Worm (Caenorhabditis elegans) whole organism, L4 larva: ENCODE results near the gene Y73C8B.1.
A peak's percentile ranks its signal among the peaks of the same experiment; 100 is the strongest.

Experiments used
- F10B5.3 ChIP-seq: sonication (generic microtip); optimal IDR thresholded peaks from 2 replicates; lab custom pipeline; 2016; ENCODE audit warnings: mild to moderate bottlenecking, missing genetic modification characterization, missing compliant biosample characterization
- F49E8.2 ChIP-seq: sonication (generic microtip); optimal IDR thresholded peaks from 2 replicates; lab custom pipeline; 2016; ENCODE audit warnings: missing compliant biosample characterization, mild to moderate bottlenecking, missing genetic modification characterization, borderline replicate concordance
- R02D3.7 ChIP-seq: fragments of 150-350 bp; sonication (generic microtip); optimal IDR thresholded peaks from 3 replicates; lab custom pipeline; 2014; ENCODE audit warnings: missing biosample characterization, missing genetic modification characterization
- T20F7.1 ChIP-seq: fragments of 200-800 bp; sonication (Bioruptor generic); optimal IDR thresholded peaks from 2 replicates; lab custom pipeline; 2018; ENCODE audit warnings: mild to moderate bottlenecking, missing genetic modification characterization, missing compliant biosample characterization
- Y75B8A.6 ChIP-seq: fragments of 200-800 bp; sonication (Bioruptor generic); IDR thresholded peaks from 2 replicates; pipeline ENCODE4 v1.3.6; 2022; ENCODE audit warnings: missing genetic modification reagents, missing genetic modification characterization, missing compliant biosample characterization
- ZK337.2 ChIP-seq: fragments of 200-800 bp; sonication (Bioruptor generic); IDR thresholded peaks from 2 replicates; pipeline ENCODE4 v1.3.6; 2022; ENCODE audit warnings: missing genetic modification reagents, missing genetic modification characterization, missing compliant biosample characterization
- aha-1 ChIP-seq: fragments of 150-350 bp; peaks from one replicate; lab custom pipeline; 2014; ENCODE audit warnings: missing biosample characterization, missing genetic modification characterization
- attf-4 ChIP-seq: sonication (generic microtip); optimal IDR thresholded peaks from 3 replicates; lab custom pipeline; 2017; ENCODE audit warnings: missing biosample characterization, missing genetic modification characterization
- ceh-20 ChIP-seq: fragments of 200-800 bp; sonication (Bioruptor generic); IDR thresholded peaks from 2 replicates; pipeline ENCODE4 v1.3.6; 2022; ENCODE audit warnings: missing genetic modification reagents, missing genetic modification characterization, missing compliant biosample characterization
- ceh-62 ChIP-seq: sonication (generic microtip); optimal IDR thresholded peaks from 2 replicates; lab custom pipeline; 2017; ENCODE audit warnings: missing biosample characterization, missing genetic modification characterization
- ces-1 ChIP-seq: fragments of 150-350 bp; sonication (generic microtip); optimal IDR thresholded peaks from 4 replicates; lab custom pipeline; 2014; ENCODE audit warnings: missing biosample characterization, missing genetic modification reagents, missing genetic modification characterization
- ctbp-1 ChIP-seq: fragments of 200-800 bp; sonication (Bioruptor generic); IDR thresholded peaks from 2 replicates; pipeline ENCODE4 v1.3.6; 2022; ENCODE audit warnings: missing genetic modification reagents, missing genetic modification characterization, missing compliant biosample characterization
- daf-12 ChIP-seq: fragments of 150-350 bp; optimal IDR thresholded peaks from 2 replicates; lab custom pipeline; 2014; ENCODE audit warnings: missing biosample characterization, missing genetic modification reagents, missing genetic modification characterization
- daf-8 ChIP-seq: fragments of 200-800 bp; sonication (Bioruptor generic); IDR thresholded peaks from 2 replicates; pipeline ENCODE4 v1.3.6; 2022; ENCODE audit warnings: missing genetic modification characterization, missing compliant biosample characterization
- dpl-1 ChIP-seq: fragments of 150-350 bp; optimal IDR thresholded peaks from 2 replicates; lab custom pipeline; 2014; ENCODE audit warnings: missing biosample characterization, missing genetic modification reagents, missing genetic modification characterization
- fos-1 ChIP-seq: fragments of 150-350 bp; optimal IDR thresholded peaks from 2 replicates; lab custom pipeline; 2014; ENCODE audit warnings: missing biosample characterization, missing genetic modification characterization
- hif-1 ChIP-seq, 2 experiments: sonication (generic microtip); optimal IDR thresholded peaks; 2 replicates each; lab custom pipeline; 2016 to 2017; ENCODE audit warnings: missing compliant biosample characterization in 2 of 2, missing genetic modification characterization in 2 of 2, missing genetic modification reagents in 2 of 2, missing genotype in 2 of 2, mild to moderate bottlenecking in 1 of 2
- hmg-1.1 ChIP-seq: fragments of 200-800 bp; sonication (Bioruptor generic); IDR thresholded peaks from 2 replicates; pipeline ENCODE4 v1.3.6; 2022; ENCODE audit warnings: missing genetic modification reagents, missing genetic modification characterization, missing compliant biosample characterization
- jun-1 ChIP-seq: fragments of 150-350 bp; optimal IDR thresholded peaks from 2 replicates; lab custom pipeline; 2014; ENCODE audit warnings: missing biosample characterization, missing genetic modification reagents, missing genetic modification characterization
- lin-29 ChIP-seq: fragments of 200-800 bp; sonication (Bioruptor generic); IDR thresholded peaks from 2 replicates; pipeline ENCODE4 v1.3.6; 2022; ENCODE audit warnings: missing genetic modification reagents, missing genetic modification characterization, missing compliant biosample characterization
- lin-38 ChIP-seq: fragments of 200-800 bp; sonication (Bioruptor generic); IDR thresholded peaks from 2 replicates; pipeline ENCODE4 v1.3.6; 2022; ENCODE audit warnings: missing genetic modification reagents, missing genetic modification characterization, missing compliant biosample characterization
- lin-39 ChIP-seq: fragments of 150-350 bp; optimal IDR thresholded peaks from 2 replicates; lab custom pipeline; 2014; ENCODE audit warnings: missing biosample characterization, missing genetic modification reagents, missing genetic modification characterization
- lir-3 ChIP-seq: sonication (generic microtip); optimal IDR thresholded peaks from 2 replicates; lab custom pipeline; 2016; ENCODE audit warnings: mild to moderate bottlenecking, missing genetic modification characterization, missing compliant biosample characterization
- lsy-2 ChIP-seq, 2 experiments: fragments of 150-350 bp in 1 of 2; sonication (generic microtip) in 1 of 2; optimal IDR thresholded peaks; 2 replicates each; lab custom pipeline; 2014 to 2017; ENCODE audit warnings: missing biosample characterization in 2 of 2, missing genetic modification characterization in 2 of 2
- mdl-1 ChIP-seq, 2 experiments: fragments of 150-350 bp in 1 of 2; sonication (generic microtip) in 1 of 2; optimal IDR thresholded peaks; 2 replicates each; lab custom pipeline; 2014 to 2017; ENCODE audit warnings: missing biosample characterization in 2 of 2, missing genetic modification characterization in 2 of 2
- mdt-29 ChIP-seq: fragments of 200-800 bp; sonication (Bioruptor generic); IDR thresholded peaks from 2 replicates; pipeline ENCODE4 v1.3.6; 2022; ENCODE audit warnings: missing genetic modification reagents, missing genetic modification characterization, missing compliant biosample characterization
- mep-1 ChIP-seq: fragments of 150-350 bp; sonication (generic microtip); optimal IDR thresholded peaks from 3 replicates; lab custom pipeline; 2014; ENCODE audit warnings: missing biosample characterization, missing genetic modification characterization
- mes-2 ChIP-seq: sonication (generic microtip); optimal IDR thresholded peaks from 2 replicates; lab custom pipeline; 2016; ENCODE audit warnings: missing genotype, mild to moderate bottlenecking, missing genetic modification characterization, missing compliant biosample characterization; ENCODE audit not compliant: poor library complexity, severe bottlenecking
- nhr-11 ChIP-seq: fragments of 150-350 bp; optimal IDR thresholded peaks from 2 replicates; lab custom pipeline; 2014; ENCODE audit warnings: missing biosample characterization, missing genetic modification characterization
- nhr-237 ChIP-seq: sonication (generic microtip); optimal IDR thresholded peaks from 2 replicates; lab custom pipeline; 2017; ENCODE audit warnings: missing biosample characterization, missing genetic modification characterization
- nhr-42 ChIP-seq: fragments of 200-800 bp; sonication (Bioruptor generic); IDR thresholded peaks from 2 replicates; pipeline ENCODE4 v1.3.6; 2022; ENCODE audit warnings: missing genetic modification characterization, missing compliant biosample characterization
- nhr-48 ChIP-seq: sonication (generic microtip); optimal IDR thresholded peaks from 2 replicates; lab custom pipeline; 2016; ENCODE audit warnings: mild to moderate bottlenecking, missing genetic modification characterization, missing compliant biosample characterization
- pha-4 ChIP-seq, 2 experiments: fragments of 150-350 bp in 1 of 2; fragments of 200-800 bp in 1 of 2; sonication (Bioruptor generic) in 1 of 2; IDR thresholded peaks in 1 of 2; optimal IDR thresholded peaks in 1 of 2; 2 replicates each; pipeline versions ENCODE4 v1.3.6 to Lab custom; 2014 to 2022; ENCODE audit warnings: missing genetic modification characterization in 2 of 2, missing genetic modification reagents in 2 of 2, missing biosample characterization in 1 of 2, missing compliant biosample characterization in 1 of 2
- set-16 ChIP-seq: fragments of 200-800 bp; sonication (Bioruptor generic); IDR thresholded peaks from 2 replicates; pipeline ENCODE4 v1.3.6; 2022; ENCODE audit warnings: missing genetic modification reagents, missing genetic modification characterization, missing compliant biosample characterization
- snpc-1.2 ChIP-seq: fragments of 200-800 bp; sonication (Bioruptor generic); IDR thresholded peaks from 2 replicates; pipeline ENCODE4 v1.3.6; 2022; ENCODE audit warnings: missing genetic modification reagents, missing genetic modification characterization, missing compliant biosample characterization
- snpc-4 ChIP-seq: fragments of 150-350 bp; optimal IDR thresholded peaks from 2 replicates; lab custom pipeline; 2014; ENCODE audit warnings: missing biosample characterization, missing genetic modification characterization
- spr-1 ChIP-seq: sonication (generic microtip); optimal IDR thresholded peaks from 2 replicates; lab custom pipeline; 2016; ENCODE audit warnings: mild to moderate bottlenecking, missing genetic modification characterization, missing compliant biosample characterization
- tag-97 ChIP-seq: fragments of 200-800 bp; sonication (Bioruptor generic); IDR thresholded peaks from 2 replicates; pipeline ENCODE4 v1.3.6; 2022; ENCODE audit warnings: missing genetic modification characterization, missing compliant biosample characterization
- unc-62 ChIP-seq, 3 experiments: fragments of 150-350 bp in 1 of 3; sonication (generic microtip); optimal IDR thresholded peaks in 2 of 3; peaks in 1 of 3; 1 replicate in 1 of 3; 2 replicates in 2 of 3; lab custom pipeline; 2014 to 2017; ENCODE audit warnings: missing biosample characterization in 3 of 3, missing genetic modification characterization in 3 of 3, missing genetic modification reagents in 3 of 3, missing genotype in 1 of 3

The Y73C8B.1 gene

ce11 chrV:3210147-3210546, 13.5 kb upstream of the Y73C8B.1 start, which contains the start of gene apx-1:
Gene apx-1 (plus strand): TSS chrV:3210196.
- no peak for TF ChIP-seq mep-1 (tag; lab: Kevin White, UChicago)
- peak; percentile 78 for TF ChIP-seq set-16
- TF ChIP-seq hmg-1.1 (GFP tag; lab: Robert Waterston, UW): no peak
- no peak for TF ChIP-seq mdt-29 (GFP tag; lab: Robert Waterston, UW)
- no peak for TF ChIP-seq snpc-4 (tag; lab: Kevin White, UChicago)
- no peak for TF ChIP-seq F10B5.3 (tag; lab: Kevin White, UChicago)
- TF ChIP-seq ZK337.2: no peak
- no peak for TF ChIP-seq jun-1 (tag; lab: Kevin White, UChicago)
- no peak for TF ChIP-seq ceh-20
- TF ChIP-seq daf-12 (tag; lab: Kevin White, UChicago): no peak
- TF ChIP-seq T20F7.1: no peak
- peak; percentile 9 for TF ChIP-seq aha-1 (tag; lab: Kevin White, UChicago)
- no peak for TF ChIP-seq lin-39
- no peak for TF ChIP-seq ces-1 (GFP tag; lab: Kevin White, UChicago)
- TF ChIP-seq tag-97 (GFP tag; lab: Robert Waterston, UW): no peak
- no peak for TF ChIP-seq lsy-2 (tag; optimal IDR thresholded peaks at IDR 0.05; lab: Kevin White, UChicago)

- TF ChIP-seq nhr-237 (tag; lab: Kevin White, UChicago): no peak
- TF ChIP-seq unc-62 (GFP tag; optimal IDR thresholded peaks at IDR 0.05 in 1 of 2; lab: Kevin White, UChicago): peak in 1 of 2 experiments; percentile 82
- no peak for TF ChIP-seq unc-62 (tag; optimal IDR thresholded peaks at IDR 0.05; lab: Kevin White, UChicago)
- TF ChIP-seq, all 104 proteins: peak for 1
These were observed 12.3 kb upstream of the Y73C8B.1 start for ce11 chrV:3208940-3209339.

ce11 chrV:3204433-3204832, 7.8 kb upstream of the Y73C8B.1 start:
- TF ChIP-seq daf-8 (GFP tag; lab: Robert Waterston, UW) (no peak), snpc-1.2 (GFP tag; lab: Robert Waterston, UW) (peak; percentile 49; the same call in 1 of the 2 replicates), mdl-1 (tag; optimal IDR thresholded peaks at IDR 0.05; lab: Kevin White, UChicago) (no peak), nhr-11 (no peak), lin-38 (GFP tag; lab: Robert Waterston, UW) (peak; percentile 36; the same call in 1 of the 2 replicates), F49E8.2 (tag; lab: Kevin White, UChicago) (peak; percentile 77), lin-29 (no peak), Y75B8A.6 (no peak), lsy-2 (tag; optimal IDR thresholded peaks at IDR 0.05; lab: Kevin White, UChicago) (peak in 1 of 2 experiments; percentile 41), dpl-1 (GFP tag; lab: Kevin White, UChicago) (no peak), spr-1 (tag; lab: Kevin White, UChicago) (no peak)
- TF ChIP-seq, all 104 proteins: peak for 4

ce11 chrV:3200323-3200722, 3.6 kb upstream of the Y73C8B.1 start, which contains the start of gene K08D9.4:
Gene K08D9.4 (minus strand): TSS chrV:3200423.
- TF ChIP-seq hmg-1.1 (GFP tag; lab: Robert Waterston, UW) (no peak), nhr-42 (GFP tag; lab: Robert Waterston, UW) (no peak), mdl-1 (tag; optimal IDR thresholded peaks at IDR 0.05; lab: Kevin White, UChicago) (no peak), lir-3 (tag; lab: Kevin White, UChicago) (no peak), spr-1 (tag; lab: Kevin White, UChicago) (no peak), ctbp-1 (GFP tag; lab: Robert Waterston, UW) (no peak), fos-1 (tag; lab: Kevin White, UChicago) (no peak), F10B5.3 (tag; lab: Kevin White, UChicago) (no peak)

ce11 chrV:3195814-3196213, 868 bp downstream of the Y73C8B.1 start:
- no peak for TF ChIP-seq R02D3.7 (tag; lab: Kevin White, UChicago)
- TF ChIP-seq ces-1 (GFP tag; lab: Kevin White, UChicago): no peak
- TF ChIP-seq ceh-62 (tag; lab: Kevin White, UChicago): no peak
- no peak for TF ChIP-seq pha-4 (GFP tag; IDR thresholded peaks at IDR 0.05; lab: Robert Waterston, UW)
- TF ChIP-seq pha-4 (tag; optimal IDR thresholded peaks at IDR 0.05; lab: Kevin White, UChicago): no peak
- TF ChIP-seq hif-1 (tag; optimal IDR thresholded peaks at IDR 0.05; lab: Kevin White, UChicago): no peak
- TF ChIP-seq mes-2: no peak
- TF ChIP-seq nhr-48 (tag; lab: Kevin White, UChicago): no peak
- TF ChIP-seq attf-4 (tag; lab: Kevin White, UChicago): no peak
